Worm (Caenorhabditis elegans) whole organism, late embryonic: Measurements from ENCODE around the gene zyg-9.

Experiments used
- K09A11.1 ChIP-seq: sonication (generic microtip); optimal IDR thresholded peaks from 2 replicates; lab custom pipeline; 2017; ENCODE audit warnings: antibody characterized with exemption, mild to moderate bottlenecking, missing genetic modification characterization, missing compliant biosample characterization; ENCODE audit not compliant: insufficient read depth
- ama-1 ChIP-seq: fragments of 150-350 bp; optimal IDR thresholded peaks from 2 replicates; lab custom pipeline; 2014
- ceh-14 ChIP-seq: sonication (generic microtip); optimal IDR thresholded peaks from 2 replicates; lab custom pipeline; 2016; ENCODE audit warnings: missing genotype, missing genetic modification characterization, missing compliant biosample characterization
- ceh-9 ChIP-seq: sonication (generic microtip); optimal IDR thresholded peaks from 2 replicates; lab custom pipeline; 2016; ENCODE audit warnings: mild to moderate bottlenecking, missing genetic modification characterization, inconsistent platforms, missing compliant biosample characterization
- fkh-10 ChIP-seq: fragments of 150-350 bp; optimal IDR thresholded peaks from 2 replicates; lab custom pipeline; 2014; ENCODE audit warnings: missing biosample characterization, missing genetic modification reagents, missing genetic modification characterization
- hlh-30 ChIP-seq: sonication (generic microtip); optimal IDR thresholded peaks from 2 replicates; lab custom pipeline; 2017; ENCODE audit warnings: antibody characterized with exemption, missing genetic modification characterization, missing compliant biosample characterization; ENCODE audit not compliant: insufficient read depth
- nhr-11 ChIP-seq: fragments of 150-350 bp; optimal IDR thresholded peaks from 2 replicates; lab custom pipeline; 2014; ENCODE audit warnings: missing biosample characterization, missing genetic modification characterization
- pag-3 ChIP-seq: sonication (generic microtip); optimal IDR thresholded peaks from 2 replicates; lab custom pipeline; 2016; ENCODE audit warnings: missing compliant biosample characterization, missing genetic modification characterization, borderline replicate concordance
- rnt-1 ChIP-seq: sonication (generic microtip); optimal IDR thresholded peaks from 2 replicates; lab custom pipeline; 2016; ENCODE audit warnings: missing genetic modification characterization, missing compliant biosample characterization
- sox-4 ChIP-seq: sonication (generic microtip); optimal IDR thresholded peaks from 2 replicates; lab custom pipeline; 2017; ENCODE audit warnings: mild to moderate bottlenecking, missing genetic modification characterization, inconsistent platforms, missing compliant biosample characterization
- tbx-2 ChIP-seq: sonication (generic microtip); optimal IDR thresholded peaks from 2 replicates; lab custom pipeline; 2016; ENCODE audit warnings: missing genetic modification characterization, missing compliant biosample characterization
- tbx-7 ChIP-seq: sonication (generic microtip); optimal IDR thresholded peaks from 2 replicates; lab custom pipeline; 2016; ENCODE audit warnings: missing genotype, missing genetic modification characterization, missing compliant biosample characterization
- unc-3 ChIP-seq, 2 experiments: fragments of 200-800 bp in 1 of 2; sonication (Bioruptor generic) in 1 of 2; sonication (generic microtip) in 1 of 2; conservative IDR thresholded peaks in 1 of 2; optimal IDR thresholded peaks in 1 of 2; 2 replicates each; pipeline versions ENCODE4 v1.3.6 to Lab custom; 2016 to 2022; ENCODE audit warnings: missing compliant biosample characterization in 2 of 2, missing genetic modification characterization in 2 of 2, missing genetic modification reagents in 1 of 2

ce11 chrII:8451425-8451824 is 6.2 kb upstream of the zyg-9 start:
- TF ChIP-seq K09A11.1 (tag; lab: Kevin White, UChicago) (no peak), unc-3 (GFP tag; conservative IDR thresholded peaks at IDR 0.05; lab: Robert Waterston, UW) (no peak), unc-3 (tag; optimal IDR thresholded peaks at IDR 0.05; lab: Kevin White, UChicago) (no peak), nhr-11 (tag; lab: Kevin White, UChicago) (no peak), ceh-14 (tag; lab: Kevin White, UChicago) (no peak), tbx-7 (tag; lab: Kevin White, UChicago) (no peak), pag-3 (tag; lab: Kevin White, UChicago) (no peak), rnt-1 (tag; lab: Kevin White, UChicago) (no peak), fkh-10 (GFP tag; lab: Kevin White, UChicago) (no peak), ceh-9 (tag; lab: Kevin White, UChicago) (no peak), hlh-30 (no peak), ama-1 (no peak), sox-4 (tag; lab: Kevin White, UChicago) (no peak), tbx-2 (tag; lab: Kevin White, UChicago) (no peak)
